Worm (Caenorhabditis elegans) whole organism, L1 larva: Measurements from ENCODE around the gene F27E5.7.

ENCODE experiments used
- C34B4.2 ChIP-seq: sonication (generic microtip); optimal IDR thresholded peaks from 2 replicates; lab custom pipeline; 2017; ENCODE audit warnings: mild to moderate bottlenecking, missing genetic modification characterization, missing compliant biosample characterization
- ama-1 ChIP-seq: fragments of 150-350 bp; optimal IDR thresholded peaks from 2 replicates; lab custom pipeline; 2014
- ceh-82 ChIP-seq, 3 experiments: fragments of 150-350 bp in 1 of 3; sonication (generic microtip) in 2 of 3; optimal IDR thresholded peaks; 2 replicates each; lab custom pipeline; 2014 to 2017; ENCODE audit warnings: missing biosample characterization in 3 of 3, missing genetic modification characterization in 3 of 3
- dpl-1 ChIP-seq, 3 experiments: fragments of 150-350 bp in 2 of 3; sonication (generic microtip) in 1 of 3; optimal IDR thresholded peaks; 2 replicates each; lab custom pipeline; 2014 to 2017; ENCODE audit warnings: missing biosample characterization in 3 of 3, missing genetic modification characterization in 3 of 3, missing genetic modification reagents in 3 of 3
- mdl-1 ChIP-seq, 2 experiments: fragments of 150-350 bp; optimal IDR thresholded peaks; 2 replicates each; lab custom pipeline; 2014 to 2017; ENCODE audit warnings: missing biosample characterization in 2 of 2, missing genetic modification characterization in 2 of 2, inconsistent platforms in 1 of 2
- nhr-11 ChIP-seq: fragments of 150-350 bp; optimal IDR thresholded peaks from 2 replicates; lab custom pipeline; 2014; ENCODE audit warnings: missing biosample characterization, missing genetic modification characterization
- nhr-90 ChIP-seq: sonication (generic microtip); optimal IDR thresholded peaks from 2 replicates; lab custom pipeline; 2016; ENCODE audit warnings: mild to moderate bottlenecking, missing genetic modification characterization, missing compliant biosample characterization; ENCODE audit not compliant: poor library complexity
- pag-3 ChIP-seq: sonication (generic microtip); optimal IDR thresholded peaks from 2 replicates; lab custom pipeline; 2017; ENCODE audit warnings: missing genetic modification characterization, mild to moderate bottlenecking, missing compliant biosample characterization, antibody characterized with exemption, borderline replicate concordance; ENCODE audit not compliant: insufficient read depth
- vab-15 ChIP-seq: sonication (generic microtip); optimal IDR thresholded peaks from 2 replicates; lab custom pipeline; 2017; ENCODE audit warnings: missing genotype, mild to moderate bottlenecking, missing genetic modification characterization, missing compliant biosample characterization
- zag-1 ChIP-seq: fragments of 150-350 bp; optimal IDR thresholded peaks from 2 replicates; lab custom pipeline; 2014; ENCODE audit warnings: missing biosample characterization, missing genetic modification characterization

DNA sequence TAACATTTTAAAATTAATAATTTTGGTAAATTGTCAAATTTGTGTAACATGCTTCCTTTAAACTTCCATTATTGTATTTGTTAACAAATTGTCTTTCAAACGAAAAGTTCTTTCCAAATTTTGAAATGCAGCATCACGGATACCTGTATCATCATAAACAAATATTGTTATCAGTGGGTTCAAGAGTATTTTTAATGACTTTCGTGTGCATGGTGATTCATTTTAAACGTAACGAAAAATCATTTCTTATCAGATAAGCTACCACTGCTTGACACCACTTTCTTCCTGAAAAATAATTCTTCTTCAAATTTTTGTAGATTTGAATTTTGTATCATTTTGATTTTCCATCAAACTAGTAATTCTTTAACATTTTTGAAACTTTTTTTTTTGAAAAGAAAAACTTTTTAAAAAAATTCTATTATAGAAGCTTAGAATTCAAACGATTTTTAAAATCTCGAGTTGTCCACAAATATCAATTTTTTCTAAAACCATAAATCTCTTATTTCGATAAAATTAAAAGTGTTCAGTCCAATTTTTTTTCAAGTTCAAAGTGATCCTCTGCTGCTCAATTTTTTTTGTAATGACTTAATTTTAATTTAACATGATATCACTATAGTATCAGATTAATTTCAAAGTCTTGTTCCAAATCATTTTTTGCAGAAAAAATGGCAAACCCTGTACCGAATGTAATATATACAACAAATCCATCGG lies 11.9 kb downstream of the F27E5.7 start, which contains the start of gene F27E5.9:
- TF ChIP-seq zag-1 (tag; lab: Kevin White, UChicago) (no peak), pag-3 (tag; lab: Kevin White, UChicago) (no peak), dpl-1 (GFP tag; optimal IDR thresholded peaks at IDR 0.05; lab: Kevin White, UChicago) (no peak), ama-1 (lab: Kevin White, UChicago) (no peak), ceh-82 (tag; optimal IDR thresholded peaks at IDR 0.05; lab: Kevin White, UChicago) (no peak), vab-15 (tag; lab: Kevin White, UChicago) (no peak), C34B4.2 (tag; lab: Kevin White, UChicago) (no peak), mdl-1 (tag; optimal IDR thresholded peaks at IDR 0.05; lab: Kevin White, UChicago) (no peak), nhr-90 (no peak), nhr-11 (tag; lab: Kevin White, UChicago) (no peak)
